Worm (Caenorhabditis elegans): ENCODE measurements around the gene bpl-1.

- no peak for TF ChIP-seq him-1 (tag; optimal IDR thresholded peaks at IDR 0.05)
- no peak for TF ChIP-seq dao-5 (tag; optimal IDR thresholded peaks at IDR 0.05)
- no peak for TF ChIP-seq W03F9.2 (tag; optimal IDR thresholded peaks at IDR 0.05)
Measured at ce11 chrII:6230116-6230515, 43.9 kb upstream of the bpl-1 start.
